Worm (Caenorhabditis elegans) whole organism, L2 larva: Measurements from ENCODE around the gene hpo-10.

Source experiments
- C34F6.9 ChIP-seq: fragments of 150-350 bp; optimal IDR thresholded peaks from 2 replicates; lab custom pipeline; 2014; ENCODE audit warnings: missing biosample characterization, missing genetic modification characterization
- F13H6.1 ChIP-seq: sonication (generic microtip); optimal IDR thresholded peaks from 2 replicates; lab custom pipeline; 2016; ENCODE audit warnings: missing genetic modification characterization, missing compliant biosample characterization
- Y55F3AM.14 ChIP-seq: fragments of 200-800 bp; sonication (Bioruptor generic); optimal IDR thresholded peaks from 2 replicates; lab custom pipeline; 2018; ENCODE audit warnings: mild to moderate bottlenecking, missing genetic modification characterization, missing compliant biosample characterization
- ZK546.5 ChIP-seq: sonication (generic microtip); optimal IDR thresholded peaks from 2 replicates; lab custom pipeline; 2017; ENCODE audit warnings: missing biosample characterization, missing genetic modification characterization
- alr-1 ChIP-seq: fragments of 150-350 bp; optimal IDR thresholded peaks from 2 replicates; lab custom pipeline; 2014; ENCODE audit warnings: missing biosample characterization, missing genetic modification characterization
- aly-2 ChIP-seq: fragments of 150-350 bp; optimal IDR thresholded peaks from 2 replicates; lab custom pipeline; 2014; ENCODE audit warnings: missing biosample characterization, missing genetic modification characterization
- ama-1 ChIP-seq: fragments of 150-350 bp; optimal IDR thresholded peaks from 2 replicates; lab custom pipeline; 2018; ENCODE audit warnings: inconsistent platforms
- blmp-1 ChIP-seq: sonication (generic microtip); optimal IDR thresholded peaks from 2 replicates; lab custom pipeline; 2017; ENCODE audit warnings: missing genetic modification characterization, mild to moderate bottlenecking, missing compliant biosample characterization, antibody characterized with exemption, moderate library complexity; ENCODE audit not compliant: insufficient read depth
- ceh-16 ChIP-seq: fragments of 150-350 bp; optimal IDR thresholded peaks from 2 replicates; lab custom pipeline; 2014; ENCODE audit warnings: missing biosample characterization, missing genetic modification characterization
- crh-2 ChIP-seq: sonication (generic microtip); optimal IDR thresholded peaks from 2 replicates; lab custom pipeline; 2017; ENCODE audit warnings: missing biosample characterization, missing genetic modification characterization
- dmd-4 ChIP-seq: sonication (generic microtip); optimal IDR thresholded peaks from 2 replicates; lab custom pipeline; 2017; ENCODE audit warnings: missing biosample characterization, missing genetic modification characterization
- egl-27 ChIP-seq: sonication (generic microtip); optimal IDR thresholded peaks from 3 replicates; lab custom pipeline; 2017; ENCODE audit warnings: missing biosample characterization, missing genetic modification reagents, missing genetic modification characterization
- elt-1 ChIP-seq: fragments of 150-350 bp; optimal IDR thresholded peaks from 2 replicates; lab custom pipeline; 2014; ENCODE audit warnings: missing biosample characterization, missing genetic modification characterization
- elt-3 ChIP-seq: sonication (generic microtip); optimal IDR thresholded peaks from 2 replicates; lab custom pipeline; 2017; ENCODE audit warnings: missing biosample characterization, missing genetic modification characterization
- gmeb-1 ChIP-seq: fragments of 150-350 bp; optimal IDR thresholded peaks from 2 replicates; lab custom pipeline; 2014; ENCODE audit warnings: missing biosample characterization, missing genetic modification characterization
- lin-39 ChIP-seq: fragments of 150-350 bp; optimal IDR thresholded peaks from 2 replicates; lab custom pipeline; 2014; ENCODE audit warnings: missing biosample characterization, missing genetic modification reagents, missing genetic modification characterization
- lsy-2 ChIP-seq, 2 experiments: fragments of 150-350 bp in 1 of 2; sonication (generic microtip) in 1 of 2; optimal IDR thresholded peaks; 2 replicates each; lab custom pipeline; 2014 to 2017; ENCODE audit warnings: missing biosample characterization in 2 of 2, missing genetic modification characterization in 2 of 2
- mab-5 ChIP-seq: fragments of 150-350 bp; optimal IDR thresholded peaks from 2 replicates; lab custom pipeline; 2014; ENCODE audit warnings: missing biosample characterization, missing genetic modification characterization
- mbf-1 ChIP-seq: sonication (generic microtip); optimal IDR thresholded peaks from 2 replicates; lab custom pipeline; 2017; ENCODE audit warnings: missing biosample characterization, missing genetic modification characterization
- nhr-10 ChIP-seq: sonication (generic microtip); optimal IDR thresholded peaks from 2 replicates; lab custom pipeline; 2017; ENCODE audit warnings: missing biosample characterization, missing genetic modification characterization
- nhr-12 ChIP-seq: fragments of 150-350 bp; optimal IDR thresholded peaks from 2 replicates; lab custom pipeline; 2014; ENCODE audit warnings: missing biosample characterization, missing genetic modification characterization
- nhr-129 ChIP-seq: fragments of 150-350 bp; optimal IDR thresholded peaks from 2 replicates; lab custom pipeline; 2014; ENCODE audit warnings: missing biosample characterization, missing genetic modification characterization
- nhr-23 ChIP-seq: fragments of 150-350 bp; optimal IDR thresholded peaks from 2 replicates; lab custom pipeline; 2014; ENCODE audit warnings: missing biosample characterization, missing genetic modification reagents, missing genetic modification characterization
- nhr-237 ChIP-seq: fragments of 150-350 bp; optimal IDR thresholded peaks from 2 replicates; lab custom pipeline; 2014; ENCODE audit warnings: missing biosample characterization, missing genetic modification characterization
- nhr-25 ChIP-seq: fragments of 150-350 bp; sonication (generic microtip); optimal IDR thresholded peaks from 3 replicates; lab custom pipeline; 2014; ENCODE audit warnings: missing biosample characterization, missing genetic modification characterization
- nhr-77 ChIP-seq: fragments of 150-350 bp; optimal IDR thresholded peaks from 2 replicates; lab custom pipeline; 2014; ENCODE audit warnings: missing biosample characterization, missing genetic modification characterization
- sem-4 ChIP-seq: fragments of 150-350 bp; optimal IDR thresholded peaks from 2 replicates; lab custom pipeline; 2014; ENCODE audit warnings: missing biosample characterization, missing genetic modification reagents, missing genetic modification characterization
- skn-1 ChIP-seq: sonication (generic microtip); optimal IDR thresholded peaks from 2 replicates; lab custom pipeline; 2017; ENCODE audit warnings: missing biosample characterization, missing genetic modification characterization
- sma-3 ChIP-seq: sonication (generic microtip); optimal IDR thresholded peaks from 2 replicates; lab custom pipeline; 2016; ENCODE audit warnings: missing genetic modification reagents, missing genetic modification characterization, missing compliant biosample characterization
- sma-9 ChIP-seq, 2 experiments: fragments of 150-350 bp in 1 of 2; sonication (generic microtip) in 1 of 2; optimal IDR thresholded peaks; 2 replicates each; lab custom pipeline; 2014 to 2016; ENCODE audit warnings: missing genetic modification characterization in 2 of 2, mild to moderate bottlenecking in 1 of 2, missing biosample characterization in 1 of 2, missing compliant biosample characterization in 1 of 2, missing genetic modification reagents in 1 of 2, moderate library complexity in 1 of 2
- unc-39 ChIP-seq: fragments of 150-350 bp; optimal IDR thresholded peaks from 2 replicates; lab custom pipeline; 2014; ENCODE audit warnings: missing biosample characterization, missing genetic modification characterization
- unc-55 ChIP-seq: fragments of 150-350 bp; sonication (generic microtip); optimal IDR thresholded peaks from 3 replicates; lab custom pipeline; 2014; ENCODE audit warnings: missing biosample characterization, missing genetic modification reagents, missing genetic modification characterization
- zag-1 ChIP-seq: fragments of 150-350 bp; optimal IDR thresholded peaks from 2 replicates; lab custom pipeline; 2014; ENCODE audit warnings: missing biosample characterization, missing genetic modification characterization
- ztf-1 ChIP-seq: fragments of 200-800 bp; sonication (Bioruptor generic); conservative IDR thresholded peaks from 2 replicates; pipeline ENCODE4 v1.3.6; 2022; ENCODE audit warnings: missing genetic modification characterization, missing compliant biosample characterization
- ztf-4 ChIP-seq: fragments of 150-350 bp; optimal IDR thresholded peaks from 2 replicates; lab custom pipeline; 2014; ENCODE audit warnings: missing biosample characterization, missing genetic modification characterization

Gene hpo-10

ce11 chrIII:5878215-5878614 is 1.1 kb upstream of the hpo-10 start, which contains the start of the genes mig-21 and F01F1.2:
Gene mig-21, minus strand, starts transcription at chrIII:5878380.
Gene F01F1.2, plus strand, starts transcription at chrIII:5878554.
- no peak for TF ChIP-seq nhr-23
- TF ChIP-seq alr-1 = no peak
- peak in 1 of 2 experiments; percentile 76 for TF ChIP-seq lsy-2 (tag; optimal IDR thresholded peaks at IDR 0.05; lab: Kevin White, UChicago)
- peak; percentile 8 for TF ChIP-seq nhr-25 (tag; lab: Kevin White, UChicago)
- TF ChIP-seq gmeb-1 (tag; lab: Kevin White, UChicago) = no peak
- TF ChIP-seq blmp-1 = peak; percentile 52
- no peak for TF ChIP-seq crh-2 (tag; lab: Kevin White, UChicago)
- TF ChIP-seq unc-55 = peak; percentile 15
- peak; percentile 18 for TF ChIP-seq C34F6.9
- TF ChIP-seq, all 48 proteins: peak for 5

ce11 chrIII:5882284-5882683 is 3.0 kb downstream of the hpo-10 start:
- TF ChIP-seq ama-1 (lab: Kevin White, UChicago) = no peak
- TF ChIP-seq nhr-77 (tag; lab: Kevin White, UChicago) = no peak
- no peak for TF ChIP-seq egl-27 (tag; lab: Kevin White, UChicago)
- no peak for TF ChIP-seq ZK546.5 (tag; lab: Kevin White, UChicago)
- TF ChIP-seq mbf-1 = no peak
- no peak for TF ChIP-seq mab-5 (tag; lab: Kevin White, UChicago)
- TF ChIP-seq sem-4 (tag; lab: Kevin White, UChicago) = no peak
- TF ChIP-seq zag-1 (tag; lab: Kevin White, UChicago) = no peak
- TF ChIP-seq Y55F3AM.14 = no peak
- TF ChIP-seq elt-3 = no peak
- no peak for TF ChIP-seq skn-1
- TF ChIP-seq nhr-129 (tag; lab: Kevin White, UChicago) = no peak
- TF ChIP-seq, all 48 proteins: peak for 0

- TF ChIP-seq nhr-12 (tag; lab: Kevin White, UChicago) (no peak), aly-2 (tag; lab: Kevin White, UChicago) (no peak), zag-1 (tag; lab: Kevin White, UChicago) (no peak), alr-1 (no peak), ztf-4 (tag; lab: Kevin White, UChicago) (no peak), sma-3 (GFP tag; lab: Kevin White, UChicago) (no peak), unc-39 (no peak), crh-2 (tag; lab: Kevin White, UChicago) (no peak), elt-3 (no peak), elt-1 (tag; lab: Kevin White, UChicago) (no peak), egl-27 (tag; lab: Kevin White, UChicago) (no peak), unc-55 (no peak), lsy-2 (tag; optimal IDR thresholded peaks at IDR 0.05; lab: Kevin White, UChicago) (no peak), nhr-25 (tag; lab: Kevin White, UChicago) (no peak), ztf-1 (GFP tag; lab: Robert Waterston, UW) (no peak), ZK546.5 (tag; lab: Kevin White, UChicago) (no peak), gmeb-1 (tag; lab: Kevin White, UChicago) (no peak), nhr-237 (tag; lab: Kevin White, UChicago) (no peak), lin-39 (tag; lab: Kevin White, UChicago) (no peak)
Measured at ce11 chrIII:5882823-5883222, 3.5 kb downstream of the hpo-10 start, which contains the start of gene F01F1.14. Gene F01F1.14, minus strand, starts transcription at chrIII:5882923.

- no peak for TF ChIP-seq zag-1 (tag; lab: Kevin White, UChicago)
Measured at ce11 chrIII:5883517-5883916, 4.2 kb downstream of the hpo-10 start.

ce11 chrIII:5884007-5884406 is 4.7 kb downstream of the hpo-10 start, which contains the start of gene C28H8.5:
Gene C28H8.5, plus strand, starts transcription at chrIII:5884307.
- TF ChIP-seq ZK546.5 (tag; lab: Kevin White, UChicago) = no peak
- no peak for TF ChIP-seq F13H6.1
- no peak for TF ChIP-seq unc-39
- no peak for TF ChIP-seq nhr-237 (tag; lab: Kevin White, UChicago)
- no peak for TF ChIP-seq ama-1 (lab: Kevin White, UChicago)
- no peak for TF ChIP-seq elt-3
- no peak for TF ChIP-seq ceh-16 (tag; lab: Kevin White, UChicago)
- no peak for TF ChIP-seq sma-9 (GFP tag; optimal IDR thresholded peaks at IDR 0.05; lab: Kevin White, UChicago)
- TF ChIP-seq sma-9 (tag; optimal IDR thresholded peaks at IDR 0.05; lab: Kevin White, UChicago) = no peak
- no peak for TF ChIP-seq nhr-10 (tag; lab: Kevin White, UChicago)
- no peak for TF ChIP-seq nhr-129 (tag; lab: Kevin White, UChicago)
- no peak for TF ChIP-seq Y55F3AM.14
- no peak for TF ChIP-seq dmd-4 (tag; lab: Kevin White, UChicago)
